Worm (Caenorhabditis elegans) whole organism, late embryonic: ENCODE measurements around the gene T21E8.5.

Source experiments
- C38D4.7 ChIP-seq: fragments of 200-800 bp; sonication (Bioruptor generic); optimal IDR thresholded peaks from 2 replicates; lab custom pipeline; 2018; ENCODE audit warnings: mild to moderate bottlenecking, missing genetic modification characterization, moderate library complexity, missing compliant biosample characterization
- K02D7.2 ChIP-seq: sonication (generic microtip); optimal IDR thresholded peaks from 2 replicates; lab custom pipeline; 2017; ENCODE audit warnings: mild to moderate bottlenecking, missing genetic modification characterization, missing compliant biosample characterization
- K09A11.1 ChIP-seq: sonication (generic microtip); optimal IDR thresholded peaks from 2 replicates; lab custom pipeline; 2017; ENCODE audit warnings: antibody characterized with exemption, mild to moderate bottlenecking, missing genetic modification characterization, missing compliant biosample characterization; ENCODE audit not compliant: insufficient read depth
- ceh-14 ChIP-seq: sonication (generic microtip); optimal IDR thresholded peaks from 2 replicates; lab custom pipeline; 2016; ENCODE audit warnings: missing genotype, missing genetic modification characterization, missing compliant biosample characterization
- ceh-2 ChIP-seq: sonication (generic microtip); optimal IDR thresholded peaks from 2 replicates; lab custom pipeline; 2016; ENCODE audit warnings: missing genotype, missing genetic modification characterization, missing compliant biosample characterization
- ceh-22 ChIP-seq: sonication (generic microtip); optimal IDR thresholded peaks from 2 replicates; lab custom pipeline; 2017; ENCODE audit warnings: missing biosample characterization, missing genetic modification characterization
- ceh-24 ChIP-seq: sonication (generic microtip); optimal IDR thresholded peaks from 2 replicates; lab custom pipeline; 2016; ENCODE audit warnings: mild to moderate bottlenecking, missing genetic modification characterization, missing compliant biosample characterization
- ceh-31 ChIP-seq: sonication (generic microtip); optimal IDR thresholded peaks from 2 replicates; lab custom pipeline; 2016; ENCODE audit warnings: missing genetic modification characterization, missing compliant biosample characterization
- ceh-6 ChIP-seq: fragments of 200-800 bp; sonication (Bioruptor generic); optimal IDR thresholded peaks from 2 replicates; lab custom pipeline; 2018; ENCODE audit warnings: mild to moderate bottlenecking, missing genetic modification characterization, missing compliant biosample characterization
- ceh-9 ChIP-seq: sonication (generic microtip); optimal IDR thresholded peaks from 2 replicates; lab custom pipeline; 2016; ENCODE audit warnings: mild to moderate bottlenecking, missing genetic modification characterization, inconsistent platforms, missing compliant biosample characterization
- dmd-4 ChIP-seq: sonication (generic microtip); optimal IDR thresholded peaks from 2 replicates; lab custom pipeline; 2016; ENCODE audit warnings: borderline replicate concordance, missing genetic modification characterization, missing compliant biosample characterization
- elt-2 ChIP-seq: sonication (generic microtip); optimal IDR thresholded peaks from 2 replicates; lab custom pipeline; 2016; ENCODE audit warnings: missing genetic modification reagents, missing genetic modification characterization, missing compliant biosample characterization
- fax-1 ChIP-seq: sonication (generic microtip); optimal IDR thresholded peaks from 2 replicates; lab custom pipeline; 2016; ENCODE audit warnings: missing genotype, missing genetic modification characterization, missing compliant biosample characterization
- gmeb-2 ChIP-seq: sonication (generic microtip); optimal IDR thresholded peaks from 2 replicates; lab custom pipeline; 2016; ENCODE audit warnings: missing genetic modification characterization, inconsistent platforms, missing compliant biosample characterization
- hlh-15 ChIP-seq: sonication (generic microtip); optimal IDR thresholded peaks from 2 replicates; lab custom pipeline; 2016; ENCODE audit warnings: missing genetic modification characterization, missing compliant biosample characterization
- hlh-30 ChIP-seq: sonication (generic microtip); optimal IDR thresholded peaks from 2 replicates; lab custom pipeline; 2017; ENCODE audit warnings: antibody characterized with exemption, missing genetic modification characterization, missing compliant biosample characterization; ENCODE audit not compliant: insufficient read depth
- lim-6 ChIP-seq: sonication (generic microtip); optimal IDR thresholded peaks from 2 replicates; lab custom pipeline; 2016; ENCODE audit warnings: missing genetic modification characterization, missing compliant biosample characterization
- lin-11 ChIP-seq: fragments of 200-800 bp; sonication (Bioruptor generic); optimal IDR thresholded peaks from 2 replicates; lab custom pipeline; 2018; ENCODE audit warnings: mild to moderate bottlenecking, missing genetic modification characterization, missing compliant biosample characterization
- nfya-1 ChIP-seq: sonication (generic microtip); optimal IDR thresholded peaks from 2 replicates; lab custom pipeline; 2017; ENCODE audit warnings: missing genetic modification characterization, mild to moderate bottlenecking, missing compliant biosample characterization, antibody characterized with exemption, moderate library complexity
- nhr-232 ChIP-seq: sonication (generic microtip); optimal IDR thresholded peaks from 2 replicates; lab custom pipeline; 2016; ENCODE audit warnings: missing genetic modification characterization, missing compliant biosample characterization
- odd-2 ChIP-seq: sonication (generic microtip); optimal IDR thresholded peaks from 2 replicates; lab custom pipeline; 2017; ENCODE audit warnings: antibody characterized with exemption, mild to moderate bottlenecking, missing genetic modification characterization, missing compliant biosample characterization
- pag-3 ChIP-seq: sonication (generic microtip); optimal IDR thresholded peaks from 2 replicates; lab custom pipeline; 2016; ENCODE audit warnings: missing compliant biosample characterization, missing genetic modification characterization, borderline replicate concordance
- pat-9 ChIP-seq: fragments of 200-800 bp; sonication (Bioruptor generic); optimal IDR thresholded peaks from 2 replicates; lab custom pipeline; 2018; ENCODE audit warnings: mild to moderate bottlenecking, missing genetic modification characterization, moderate library complexity, missing compliant biosample characterization
- pax-1 ChIP-seq: fragments of 150-350 bp; optimal IDR thresholded peaks from 2 replicates; lab custom pipeline; 2014; ENCODE audit warnings: missing biosample characterization, missing genetic modification characterization
- pha-2 ChIP-seq: sonication (generic microtip); optimal IDR thresholded peaks from 2 replicates; lab custom pipeline; 2017; ENCODE audit warnings: mild to moderate bottlenecking, missing genetic modification characterization, missing compliant biosample characterization
- pqm-1 ChIP-seq: sonication (generic microtip); optimal IDR thresholded peaks from 2 replicates; lab custom pipeline; 2016; ENCODE audit warnings: missing genetic modification characterization, missing compliant biosample characterization
- ref-2 ChIP-seq: sonication (generic microtip); optimal IDR thresholded peaks from 2 replicates; lab custom pipeline; 2016; ENCODE audit warnings: missing genetic modification characterization, missing compliant biosample characterization
- rnt-1 ChIP-seq: sonication (generic microtip); optimal IDR thresholded peaks from 2 replicates; lab custom pipeline; 2016; ENCODE audit warnings: missing genetic modification characterization, missing compliant biosample characterization
- sdc-2 ChIP-seq: sonication (generic microtip); optimal IDR thresholded peaks from 2 replicates; lab custom pipeline; 2016; ENCODE audit warnings: missing genotype, missing genetic modification characterization, missing compliant biosample characterization
- sox-2 ChIP-seq: fragments of 200-800 bp; sonication (Bioruptor generic); IDR thresholded peaks from 2 replicates; pipeline ENCODE4 v1.3.6; 2022; ENCODE audit warnings: missing genetic modification reagents, missing genetic modification characterization, missing compliant biosample characterization
- syd-9 ChIP-seq: sonication (generic microtip); optimal IDR thresholded peaks from 2 replicates; lab custom pipeline; 2016; ENCODE audit warnings: mild to moderate bottlenecking, missing genetic modification characterization, moderate library complexity, missing compliant biosample characterization
- tbx-7 ChIP-seq: sonication (generic microtip); optimal IDR thresholded peaks from 2 replicates; lab custom pipeline; 2016; ENCODE audit warnings: missing genotype, missing genetic modification characterization, missing compliant biosample characterization
- unc-3 ChIP-seq, 2 experiments: fragments of 200-800 bp in 1 of 2; sonication (Bioruptor generic) in 1 of 2; sonication (generic microtip) in 1 of 2; conservative IDR thresholded peaks in 1 of 2; optimal IDR thresholded peaks in 1 of 2; 2 replicates each; pipeline versions ENCODE4 v1.3.6 to Lab custom; 2016 to 2022; ENCODE audit warnings: missing compliant biosample characterization in 2 of 2, missing genetic modification characterization in 2 of 2, missing genetic modification reagents in 1 of 2
- unc-42 ChIP-seq: sonication (generic microtip); optimal IDR thresholded peaks from 2 replicates; lab custom pipeline; 2016; ENCODE audit warnings: missing genotype, missing genetic modification characterization, missing compliant biosample characterization
- unc-55 ChIP-seq: sonication (generic microtip); optimal IDR thresholded peaks from 2 replicates; lab custom pipeline; 2017; ENCODE audit warnings: missing biosample characterization, missing genetic modification reagents, missing genetic modification characterization
- zip-5 ChIP-seq: sonication (generic microtip); optimal IDR thresholded peaks from 2 replicates; lab custom pipeline; 2016; ENCODE audit warnings: missing genetic modification characterization, missing compliant biosample characterization
- ztf-16 ChIP-seq: sonication (generic microtip); optimal IDR thresholded peaks from 2 replicates; lab custom pipeline; 2017; ENCODE audit warnings: missing genetic modification characterization, missing compliant biosample characterization

T21E8.5 gene

ce11 chrX:10885872-10886271, at the start of gene T21E8.5:
Gene T21E8.5, plus strand, starts transcription at chrX:10886172.
- TF ChIP-seq unc-55 (GFP tag; lab: Kevin White, UChicago) (no peak), unc-3 (GFP tag; conservative IDR thresholded peaks at IDR 0.05; lab: Robert Waterston, UW) (no peak), unc-3 (tag; optimal IDR thresholded peaks at IDR 0.05; lab: Kevin White, UChicago) (no peak), ceh-31 (tag; lab: Kevin White, UChicago) (no peak), ceh-24 (tag; lab: Kevin White, UChicago) (no peak)

ce11 chrX:10837609-10838008, 48.4 kb upstream of the T21E8.5 start:
- no peak for TF ChIP-seq nhr-232
- TF ChIP-seq C38D4.7: no peak
- no peak for TF ChIP-seq lin-11
- no peak for TF ChIP-seq ref-2
- no peak for TF ChIP-seq zip-5
- TF ChIP-seq ceh-22 (tag; lab: Kevin White, UChicago): no peak
- no peak for TF ChIP-seq ztf-16 (tag; lab: Kevin White, UChicago)
- no peak for TF ChIP-seq ceh-24 (tag; lab: Kevin White, UChicago)
- no peak for TF ChIP-seq lim-6 (tag; lab: Kevin White, UChicago)
- no peak for TF ChIP-seq hlh-15 (tag; lab: Kevin White, UChicago)
- TF ChIP-seq pax-1 (tag; lab: Kevin White, UChicago): no peak
- TF ChIP-seq K09A11.1 (tag; lab: Kevin White, UChicago): no peak
- no peak for TF ChIP-seq pat-9 (tag; lab: Kevin White, UChicago)
- no peak for TF ChIP-seq tbx-7 (tag; lab: Kevin White, UChicago)
- no peak for TF ChIP-seq fax-1 (tag; lab: Kevin White, UChicago)
- no peak for TF ChIP-seq nfya-1 (tag; lab: Kevin White, UChicago)
- TF ChIP-seq rnt-1 (tag; lab: Kevin White, UChicago): no peak
- TF ChIP-seq unc-55 (GFP tag; lab: Kevin White, UChicago): no peak
- TF ChIP-seq, all 69 proteins: peak for 0

ce11 chrX:10838550-10838949, 47.4 kb upstream of the T21E8.5 start, which contains the start of gene plc-1:
Gene plc-1, minus strand, starts transcription at chrX:10838650.
- TF ChIP-seq syd-9 (tag; lab: Kevin White, UChicago): no peak
- TF ChIP-seq sox-2: no peak
- no peak for TF ChIP-seq hlh-30 (tag; lab: Kevin White, UChicago)
- no peak for TF ChIP-seq pha-2 (tag; lab: Kevin White, UChicago)
- TF ChIP-seq pqm-1 (tag; lab: Kevin White, UChicago): no peak
- no peak for TF ChIP-seq nhr-232
- no peak for TF ChIP-seq ceh-9 (tag; lab: Kevin White, UChicago)
- TF ChIP-seq K02D7.2 (tag; lab: Kevin White, UChicago): no peak
- TF ChIP-seq sdc-2 (tag; lab: Kevin White, UChicago): no peak
- no peak for TF ChIP-seq ceh-2
- TF ChIP-seq gmeb-2 (tag; lab: Kevin White, UChicago): no peak
- TF ChIP-seq odd-2 (tag; lab: Kevin White, UChicago): no peak
- no peak for TF ChIP-seq K09A11.1 (tag; lab: Kevin White, UChicago)
- TF ChIP-seq elt-2 (tag; lab: Kevin White, UChicago): no peak
- no peak for TF ChIP-seq unc-42 (tag; lab: Kevin White, UChicago)
- no peak for TF ChIP-seq tbx-7 (tag; lab: Kevin White, UChicago)
- TF ChIP-seq ceh-6 (GFP tag; lab: Kevin White, UChicago): no peak
- no peak for TF ChIP-seq pat-9 (tag; lab: Kevin White, UChicago)
- no peak for TF ChIP-seq ceh-14 (tag; lab: Kevin White, UChicago)
- TF ChIP-seq dmd-4 (tag; lab: Kevin White, UChicago): no peak

ce11 chrX:10844137-10844536, 41.8 kb upstream of the T21E8.5 start:
- TF ChIP-seq unc-42 (tag; lab: Kevin White, UChicago) (no peak), pag-3 (no peak), elt-2 (tag; lab: Kevin White, UChicago) (peak; percentile 87)
